Worm (Caenorhabditis elegans) whole organism, L1 larva: ENCODE measurements around the gene str-188.

Experiments
- C04F5.9 ChIP-seq: sonication (generic microtip); optimal IDR thresholded peaks from 2 replicates; lab custom pipeline; 2016; ENCODE audit warnings: missing genetic modification characterization, missing compliant biosample characterization
- C16A3.4 ChIP-seq: fragments of 150-350 bp; optimal IDR thresholded peaks from 2 replicates; lab custom pipeline; 2014; ENCODE audit warnings: missing biosample characterization, missing genetic modification characterization
- C34B4.2 ChIP-seq: sonication (generic microtip); optimal IDR thresholded peaks from 2 replicates; lab custom pipeline; 2017; ENCODE audit warnings: mild to moderate bottlenecking, missing genetic modification characterization, missing compliant biosample characterization
- F16B12.6 ChIP-seq: fragments of 150-350 bp; optimal IDR thresholded peaks from 2 replicates; lab custom pipeline; 2014; ENCODE audit warnings: missing biosample characterization, missing genetic modification characterization
- Y116A8C.19 ChIP-seq: sonication (generic microtip); optimal IDR thresholded peaks from 2 replicates; lab custom pipeline; 2016; ENCODE audit warnings: missing compliant biosample characterization, missing genetic modification characterization, borderline replicate concordance
- ama-1 ChIP-seq: fragments of 150-350 bp; optimal IDR thresholded peaks from 2 replicates; lab custom pipeline; 2014
- blmp-1 ChIP-seq: fragments of 150-350 bp; optimal IDR thresholded peaks from 2 replicates; lab custom pipeline; 2014; ENCODE audit warnings: missing biosample characterization, missing genetic modification characterization
- ceh-82 ChIP-seq, 3 experiments: fragments of 150-350 bp in 1 of 3; sonication (generic microtip) in 2 of 3; optimal IDR thresholded peaks; 2 replicates each; lab custom pipeline; 2014 to 2017; ENCODE audit warnings: missing biosample characterization in 3 of 3, missing genetic modification characterization in 3 of 3
- dpl-1 ChIP-seq, 3 experiments: fragments of 150-350 bp in 2 of 3; sonication (generic microtip) in 1 of 3; optimal IDR thresholded peaks; 2 replicates each; lab custom pipeline; 2014 to 2017; ENCODE audit warnings: missing biosample characterization in 3 of 3, missing genetic modification characterization in 3 of 3, missing genetic modification reagents in 3 of 3
- dsc-1 ChIP-seq: sonication (generic microtip); optimal IDR thresholded peaks from 2 replicates; lab custom pipeline; 2016; ENCODE audit warnings: mild to moderate bottlenecking, missing genetic modification characterization, missing compliant biosample characterization
- efl-1 ChIP-seq, 4 experiments: fragments of 150-350 bp; optimal IDR thresholded peaks in 3 of 4; peaks in 1 of 4; 1 replicate in 1 of 4; 2 replicates in 3 of 4; lab custom pipeline; 2014; ENCODE audit warnings: missing biosample characterization in 2 of 4, missing genetic modification characterization in 2 of 4, missing genetic modification reagents in 2 of 4
- egl-27 ChIP-seq, 2 experiments: fragments of 150-350 bp in 1 of 2; sonication (generic microtip); optimal IDR thresholded peaks; 3 replicates each; lab custom pipeline; 2017 to 2018; ENCODE audit warnings: missing biosample characterization in 2 of 2, missing genetic modification characterization in 2 of 2, missing genetic modification reagents in 2 of 2
- elt-3 ChIP-seq, 6 experiments: fragments of 150-350 bp in 1 of 6; sonication (generic microtip); optimal IDR thresholded peaks; 2 replicates each; lab custom pipeline; 2017 to 2018; ENCODE audit warnings: missing biosample characterization in 6 of 6, missing genetic modification characterization in 6 of 6, inconsistent platforms in 1 of 6
- fkh-10 ChIP-seq: sonication (generic microtip); optimal IDR thresholded peaks from 2 replicates; lab custom pipeline; 2017; ENCODE audit warnings: missing biosample characterization, missing genetic modification reagents, missing genetic modification characterization
- fkh-4 ChIP-seq: sonication (generic microtip); optimal IDR thresholded peaks from 2 replicates; lab custom pipeline; 2016; ENCODE audit warnings: missing compliant biosample characterization, missing genetic modification characterization, borderline replicate concordance
- fkh-8 ChIP-seq: sonication (generic microtip); optimal IDR thresholded peaks from 2 replicates; lab custom pipeline; 2016; ENCODE audit warnings: mild to moderate bottlenecking, missing genetic modification characterization, missing compliant biosample characterization
- fos-1 ChIP-seq: fragments of 150-350 bp; optimal IDR thresholded peaks from 2 replicates; lab custom pipeline; 2014; ENCODE audit warnings: missing biosample characterization, missing genetic modification characterization
- hlh-4 ChIP-seq: sonication (generic microtip); optimal IDR thresholded peaks from 2 replicates; lab custom pipeline; 2016; ENCODE audit warnings: mild to moderate bottlenecking, missing genetic modification characterization, missing compliant biosample characterization
- hpl-2 ChIP-seq: fragments of 150-350 bp; optimal IDR thresholded peaks from 2 replicates; lab custom pipeline; 2014; ENCODE audit warnings: missing biosample characterization, missing genetic modification reagents, missing genetic modification characterization
- jun-1 ChIP-seq: fragments of 150-350 bp; optimal IDR thresholded peaks from 2 replicates; lab custom pipeline; 2014; ENCODE audit warnings: missing biosample characterization, missing genetic modification reagents, missing genetic modification characterization
- lin-13 ChIP-seq: fragments of 150-350 bp; optimal IDR thresholded peaks from 2 replicates; lab custom pipeline; 2014; ENCODE audit warnings: missing biosample characterization, missing genetic modification reagents, missing genetic modification characterization
- lin-35 ChIP-seq, 2 experiments: fragments of 150-350 bp; optimal IDR thresholded peaks; 2 replicates each; lab custom pipeline; 2014; ENCODE audit warnings: missing biosample characterization in 2 of 2, missing genetic modification characterization in 2 of 2, missing genetic modification reagents in 2 of 2
- lin-39 ChIP-seq: fragments of 150-350 bp; optimal IDR thresholded peaks from 2 replicates; lab custom pipeline; 2014; ENCODE audit warnings: missing biosample characterization, missing genetic modification reagents, missing genetic modification characterization
- lsy-2 ChIP-seq, 2 experiments: fragments of 150-350 bp; optimal IDR thresholded peaks; 2 replicates each; lab custom pipeline; 2014; ENCODE audit warnings: missing biosample characterization in 2 of 2, missing genetic modification characterization in 2 of 2
- mdl-1 ChIP-seq, 2 experiments: fragments of 150-350 bp; optimal IDR thresholded peaks; 2 replicates each; lab custom pipeline; 2014 to 2017; ENCODE audit warnings: missing biosample characterization in 2 of 2, missing genetic modification characterization in 2 of 2, inconsistent platforms in 1 of 2
- mef-2 ChIP-seq: fragments of 150-350 bp; optimal IDR thresholded peaks from 2 replicates; lab custom pipeline; 2014; ENCODE audit warnings: missing biosample characterization, missing genetic modification characterization
- mep-1 ChIP-seq: fragments of 150-350 bp; optimal IDR thresholded peaks from 2 replicates; lab custom pipeline; 2014; ENCODE audit warnings: missing biosample characterization, missing genetic modification characterization
- nhr-11 ChIP-seq: fragments of 150-350 bp; optimal IDR thresholded peaks from 2 replicates; lab custom pipeline; 2014; ENCODE audit warnings: missing biosample characterization, missing genetic modification characterization
- nhr-20 ChIP-seq: sonication (generic microtip); optimal IDR thresholded peaks from 2 replicates; lab custom pipeline; 2016; ENCODE audit warnings: mild to moderate bottlenecking, missing genetic modification characterization, missing compliant biosample characterization
- nhr-237 ChIP-seq: fragments of 150-350 bp; optimal IDR thresholded peaks from 2 replicates; lab custom pipeline; 2014; ENCODE audit warnings: missing biosample characterization, missing genetic modification characterization
- nhr-71 ChIP-seq: sonication (generic microtip); optimal IDR thresholded peaks from 2 replicates; lab custom pipeline; 2016; ENCODE audit warnings: mild to moderate bottlenecking, missing genetic modification characterization, moderate library complexity, missing compliant biosample characterization
- nhr-85 ChIP-seq: sonication (generic microtip); peaks from one replicate; lab custom pipeline; 2016; ENCODE audit warnings: missing genetic modification characterization, inconsistent platforms, missing compliant biosample characterization
- nhr-90 ChIP-seq: sonication (generic microtip); optimal IDR thresholded peaks from 2 replicates; lab custom pipeline; 2016; ENCODE audit warnings: mild to moderate bottlenecking, missing genetic modification characterization, missing compliant biosample characterization; ENCODE audit not compliant: poor library complexity
- pqm-1 ChIP-seq: sonication (generic microtip); optimal IDR thresholded peaks from 3 replicates; lab custom pipeline; 2017; ENCODE audit warnings: missing biosample characterization, missing genetic modification characterization
- rnt-1 ChIP-seq: sonication (generic microtip); optimal IDR thresholded peaks from 2 replicates; lab custom pipeline; 2016; ENCODE audit warnings: mild to moderate bottlenecking, missing genetic modification characterization, moderate library complexity, missing compliant biosample characterization
- skn-1 ChIP-seq: fragments of 150-350 bp; optimal IDR thresholded peaks from 2 replicates; lab custom pipeline; 2014; ENCODE audit warnings: missing biosample characterization, missing genetic modification characterization
- snu-23 ChIP-seq: sonication (generic microtip); optimal IDR thresholded peaks from 2 replicates; lab custom pipeline; 2016; ENCODE audit warnings: missing genetic modification characterization, missing compliant biosample characterization
- sptf-1 ChIP-seq: fragments of 150-350 bp; optimal IDR thresholded peaks from 2 replicates; lab custom pipeline; 2014; ENCODE audit warnings: missing biosample characterization, missing genetic modification characterization
- tbx-2 ChIP-seq: sonication (generic microtip); optimal IDR thresholded peaks from 2 replicates; lab custom pipeline; 2016; ENCODE audit warnings: missing genetic modification characterization, missing compliant biosample characterization
- unc-130 ChIP-seq: fragments of 150-350 bp; optimal IDR thresholded peaks from 2 replicates; lab custom pipeline; 2017; ENCODE audit warnings: missing biosample characterization, missing genetic modification characterization, inconsistent platforms
- unc-62 ChIP-seq: fragments of 150-350 bp; optimal IDR thresholded peaks from 2 replicates; lab custom pipeline; 2014; ENCODE audit warnings: missing biosample characterization, missing genetic modification reagents, missing genetic modification characterization
- vab-15 ChIP-seq: sonication (generic microtip); optimal IDR thresholded peaks from 2 replicates; lab custom pipeline; 2017; ENCODE audit warnings: missing genotype, mild to moderate bottlenecking, missing genetic modification characterization, missing compliant biosample characterization
- zag-1 ChIP-seq: fragments of 150-350 bp; optimal IDR thresholded peaks from 2 replicates; lab custom pipeline; 2014; ENCODE audit warnings: missing biosample characterization, missing genetic modification characterization
- ztf-11 ChIP-seq, 2 experiments: sonication (generic microtip); optimal IDR thresholded peaks; 2 replicates each; lab custom pipeline; 2016 to 2017; ENCODE audit warnings: missing genetic modification characterization in 2 of 2, missing biosample characterization in 1 of 2, missing compliant biosample characterization in 1 of 2

Gene str-188

DNA sequence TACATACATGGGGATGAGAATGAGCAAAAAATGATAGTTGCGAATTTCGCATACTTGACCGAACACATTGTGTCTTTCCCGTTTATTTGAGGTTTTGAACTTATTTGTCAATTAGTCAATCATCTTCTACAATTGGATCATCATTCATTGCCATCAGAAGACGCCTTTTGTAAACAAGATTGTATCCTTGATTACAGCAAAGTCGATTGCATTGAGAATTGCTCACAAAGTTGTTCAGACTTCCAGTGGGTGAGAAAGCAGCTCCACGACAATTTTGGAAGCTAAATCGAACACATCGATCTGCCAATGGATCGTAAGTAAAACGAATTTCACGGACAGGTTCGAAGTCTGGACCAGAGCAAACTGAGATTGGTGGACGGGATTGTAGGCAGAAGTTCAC is 36.2 kb upstream of the str-188 start:
- TF ChIP-seq efl-1 (optimal IDR thresholded peaks at IDR 0.05; lab: Kevin White, UChicago) (no peak), efl-1 (GFP tag; optimal IDR thresholded peaks at IDR 0.05 in 1 of 2; lab: Kevin White, UChicago) (peak in 1 of 2 experiments; percentile 38), fkh-10 (GFP tag; lab: Kevin White, UChicago) (no peak)

ce11 chrV:9685559-9685958 is 30.9 kb upstream of the str-188 start, which contains the start of gene ZK287.4:
TSS of gene ZK287.4 (minus strand) at chrV:9685659.
- no peak for TF ChIP-seq lin-13 (GFP tag; lab: Kevin White, UChicago)
- no peak for TF ChIP-seq fkh-8 (tag; lab: Kevin White, UChicago)
- TF ChIP-seq C16A3.4 (tag; lab: Kevin White, UChicago), result no peak
- no peak for TF ChIP-seq fos-1
- TF ChIP-seq jun-1 (tag; lab: Kevin White, UChicago), result no peak
- TF ChIP-seq fkh-4 (tag; lab: Kevin White, UChicago), result no peak
- TF ChIP-seq mef-2 (tag; lab: Kevin White, UChicago), result no peak
- no peak for TF ChIP-seq Y116A8C.19 (tag; lab: Kevin White, UChicago)
- TF ChIP-seq ceh-82 (tag; optimal IDR thresholded peaks at IDR 0.05; lab: Kevin White, UChicago), result no peak
- TF ChIP-seq, all 84 proteins: peak for 0

DNA sequence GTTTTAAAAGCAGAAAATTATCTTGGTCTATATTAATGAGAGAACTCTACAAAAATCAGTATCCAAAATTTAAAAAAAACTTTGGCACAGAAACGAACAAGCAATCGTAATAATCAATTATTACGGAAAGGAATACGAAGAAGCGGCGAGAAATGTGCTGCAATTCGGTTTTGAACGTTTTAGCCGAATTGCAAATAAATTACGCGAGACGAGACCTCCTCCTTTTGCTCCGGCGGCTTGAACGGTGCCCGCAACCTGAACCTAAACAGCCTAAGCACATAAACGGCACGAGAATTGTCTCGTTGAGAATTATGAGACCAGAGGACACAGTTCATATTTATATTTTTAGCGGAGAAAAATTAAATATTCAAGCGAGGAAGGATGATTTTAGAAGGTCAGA is 27.1 kb upstream of the str-188 start:
- TF ChIP-seq tbx-2 (no peak), lsy-2 (tag; optimal IDR thresholded peaks at IDR 0.05; lab: Kevin White, UChicago) (no peak), dsc-1 (no peak), nhr-85 (tag; lab: Kevin White, UChicago) (no peak), nhr-71 (no peak), ama-1 (no peak), vab-15 (tag; lab: Kevin White, UChicago) (no peak), fkh-8 (tag; lab: Kevin White, UChicago) (no peak), sptf-1 (tag; lab: Kevin White, UChicago) (no peak), C34B4.2 (tag; lab: Kevin White, UChicago) (no peak), unc-62 (GFP tag; lab: Kevin White, UChicago) (no peak), hlh-4 (no peak), zag-1 (tag; lab: Kevin White, UChicago) (no peak)

DNA sequence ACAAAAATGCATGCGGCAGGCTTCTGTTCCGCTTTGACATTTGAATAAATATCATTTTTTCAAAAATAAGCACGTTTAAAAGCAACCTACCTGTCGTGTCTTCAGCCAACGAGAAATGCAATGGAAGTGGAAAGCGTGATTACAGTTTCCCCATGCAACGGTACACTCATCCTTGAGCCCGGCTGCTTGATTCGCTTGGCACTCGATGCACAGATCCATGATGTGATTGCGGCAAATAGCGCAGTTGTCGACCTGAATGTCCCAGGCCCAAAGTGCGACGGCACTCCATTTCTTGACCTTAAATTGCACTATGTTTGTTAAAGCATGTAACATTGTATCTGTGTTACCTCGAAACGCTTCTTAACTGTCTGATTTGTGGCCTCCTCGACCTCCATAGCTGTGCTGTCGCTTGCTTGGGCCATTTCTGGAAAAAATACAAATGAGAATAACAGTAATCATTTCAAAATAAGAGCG is 26.4 kb upstream of the str-188 start, which contains the start of gene rbx-1:
Gene rbx-1, minus strand, starts transcription at position 424 of the 474 bp plus-strand sequence.
- TF ChIP-seq efl-1 (optimal IDR thresholded peaks at IDR 0.05; lab: Kevin White, UChicago) (no peak), efl-1 (GFP tag; optimal IDR thresholded peaks at IDR 0.05 in 1 of 2; lab: Kevin White, UChicago) (peak in 1 of 2 experiments; percentile 91), vab-15 (tag; lab: Kevin White, UChicago) (no peak)

- TF ChIP-seq egl-27 (tag; optimal IDR thresholded peaks at IDR 0.05; lab: Kevin White, UChicago) (no peak), lin-35 (GFP tag; optimal IDR thresholded peaks at IDR 0.05; lab: Kevin White, UChicago) (peak; percentile 42 to 59), snu-23 (GFP tag; lab: Kevin White, UChicago) (peak; percentile 65), blmp-1 (peak; percentile 99), lsy-2 (tag; optimal IDR thresholded peaks at IDR 0.05; lab: Kevin White, UChicago) (peak; percentile 73 to 94), unc-130 (tag; lab: Kevin White, UChicago) (peak; percentile 37), C16A3.4 (tag; lab: Kevin White, UChicago) (peak; percentile 52), F16B12.6 (tag; lab: Kevin White, UChicago) (peak; percentile 93), skn-1 (tag; lab: Kevin White, UChicago) (peak; percentile 72), C04F5.9 (tag; lab: Kevin White, UChicago) (no peak), ztf-11 (tag; optimal IDR thresholded peaks at IDR 0.05; lab: Kevin White, UChicago) (no peak), nhr-237 (tag; lab: Kevin White, UChicago) (no peak), nhr-11 (tag; lab: Kevin White, UChicago) (no peak), nhr-20 (tag; lab: Kevin White, UChicago) (peak; percentile 45), hpl-2 (GFP tag; lab: Kevin White, UChicago) (no peak), mep-1 (peak; percentile 64), pqm-1 (tag; lab: Kevin White, UChicago) (no peak), efl-1 (optimal IDR thresholded peaks at IDR 0.05; lab: Kevin White, UChicago) (peak; percentile 33 to 55), efl-1 (GFP tag; optimal IDR thresholded peaks at IDR 0.05 in 1 of 2; lab: Kevin White, UChicago) (peak; percentile 50 to 94), mdl-1 (tag; optimal IDR thresholded peaks at IDR 0.05; lab: Kevin White, UChicago) (peak in 1 of 2 experiments; percentile 40), lin-39 (peak; percentile 4), dpl-1 (GFP tag; optimal IDR thresholded peaks at IDR 0.05; lab: Kevin White, UChicago) (peak; percentile 24 to 57 (median 38)), nhr-90 (peak; percentile 3), rnt-1 (tag; lab: Kevin White, UChicago) (peak; percentile 35), unc-62 (GFP tag; lab: Kevin White, UChicago) (no peak), elt-3 (tag; optimal IDR thresholded peaks at IDR 0.05; lab: Kevin White, UChicago) (peak in 2 of 6 experiments; percentile 48 to 51)
Measured at ce11 chrV:9690728-9691127, 25.8 kb upstream of the str-188 start.
